Worm (Caenorhabditis elegans): ENCODE measurements around the gene sma-6.

Gene sma-6

ce11 chrII:6324086-6324485 is at the start of gene sma-6:
Gene sma-6 (plus strand): TSS chrII:6324484.
- TF ChIP-seq ceh-9 (tag; optimal IDR thresholded peaks at IDR 0.05) (no peak), tbx-2 (tag; optimal IDR thresholded peaks at IDR 0.05) (no peak), eyg-1 (tag; optimal IDR thresholded peaks at IDR 0.05) (no peak), gmeb-2 (tag; optimal IDR thresholded peaks at IDR 0.05) (no peak), sox-4 (tag; optimal IDR thresholded peaks at IDR 0.05) (no peak), odd-2 (tag; optimal IDR thresholded peaks at IDR 0.05) (no peak), madf-2 (tag; optimal IDR thresholded peaks at IDR 0.05) (no peak), unc-3 (GFP tag; conservative IDR thresholded peaks at IDR 0.05) (no peak), unc-3 (tag; optimal IDR thresholded peaks at IDR 0.05) (no peak), ets-4 (tag; optimal IDR thresholded peaks at IDR 0.05) (no peak)

ce11 chrII:6281002-6281401 is 43.3 kb upstream of the sma-6 start, which contains the start of gene scly-1:
Gene scly-1 (minus strand): TSS chrII:6281102.
- TF ChIP-seq sdc-2 (tag; optimal IDR thresholded peaks at IDR 0.05) (no peak), hlh-15 (tag; optimal IDR thresholded peaks at IDR 0.05) (no peak), pat-9 (tag; optimal IDR thresholded peaks at IDR 0.05) (no peak), pax-1 (tag; optimal IDR thresholded peaks at IDR 0.05) (no peak), F13H6.1 (tag; optimal IDR thresholded peaks at IDR 0.05) (no peak), ahr-1 (tag; optimal IDR thresholded peaks at IDR 0.05) (no peak), fax-1 (tag; optimal IDR thresholded peaks at IDR 0.05) (no peak), hlh-8 (tag; optimal IDR thresholded peaks at IDR 0.05) (no peak), ceh-34 (tag; optimal IDR thresholded peaks at IDR 0.05) (no peak), fkh-6 (tag; optimal IDR thresholded peaks at IDR 0.05) (no peak), T23F11.4 (GFP tag; optimal IDR thresholded peaks at IDR 0.05) (no peak), fkh-10 (GFP tag; optimal IDR thresholded peaks at IDR 0.05) (no peak), ceh-30 (tag; optimal IDR thresholded peaks at IDR 0.05) (no peak), syd-9 (tag; optimal IDR thresholded peaks at IDR 0.05) (no peak), ref-2 (tag; optimal IDR thresholded peaks at IDR 0.05) (no peak), C38D4.7 (GFP tag; optimal IDR thresholded peaks at IDR 0.05) (no peak), elt-4 (tag; optimal IDR thresholded peaks at IDR 0.05) (no peak), ceh-18 (tag; optimal IDR thresholded peaks at IDR 0.05) (no peak), odd-2 (tag; optimal IDR thresholded peaks at IDR 0.05) (no peak)

- no peak for TF ChIP-seq pqm-1 (tag; optimal IDR thresholded peaks at IDR 0.05)
- TF ChIP-seq ahr-1 (tag; optimal IDR thresholded peaks at IDR 0.05), result no peak
- TF ChIP-seq F13H6.1 (tag; optimal IDR thresholded peaks at IDR 0.05), result no peak
- no peak for TF ChIP-seq Y22D7AL.16 (tag; optimal IDR thresholded peaks at IDR 0.05)
- TF ChIP-seq nhr-11 (tag; optimal IDR thresholded peaks at IDR 0.05), result no peak
- TF ChIP-seq che-1 (tag; optimal IDR thresholded peaks at IDR 0.05), result no peak
- no peak for TF ChIP-seq fkh-10 (GFP tag; optimal IDR thresholded peaks at IDR 0.05)
- no peak for TF ChIP-seq syd-9 (tag; optimal IDR thresholded peaks at IDR 0.05)
- no peak for TF ChIP-seq pax-1 (tag; optimal IDR thresholded peaks at IDR 0.05)
- no peak for TF ChIP-seq hlh-30 (tag; optimal IDR thresholded peaks at IDR 0.05; ENCODE audit: insufficient read depth)
- no peak for TF ChIP-seq ceh-48 (tag; optimal IDR thresholded peaks at IDR 0.05)
- TF ChIP-seq ceh-14 (tag; optimal IDR thresholded peaks at IDR 0.05), result no peak
- TF ChIP-seq dmd-4 (tag; optimal IDR thresholded peaks at IDR 0.05; ENCODE audit: borderline replicate concordance), result no peak
Observed at ce11 chrII:6281903-6282302, 42.4 kb upstream of the sma-6 start.

ce11 chrII:6283074-6283473 is 41.2 kb upstream of the sma-6 start, which contains the start of gene F13H8.1:
Gene F13H8.1 (plus strand): TSS chrII:6283384.
- no peak for TF ChIP-seq dve-1 (tag; optimal IDR thresholded peaks at IDR 0.05)
- no peak for TF ChIP-seq fkh-6 (tag; optimal IDR thresholded peaks at IDR 0.05)
- no peak for TF ChIP-seq ztf-16 (tag; optimal IDR thresholded peaks at IDR 0.05)
- no peak for TF ChIP-seq ceh-9 (tag; optimal IDR thresholded peaks at IDR 0.05)
- TF ChIP-seq ahr-1 (tag; optimal IDR thresholded peaks at IDR 0.05), result no peak
- TF ChIP-seq hlh-8 (tag; optimal IDR thresholded peaks at IDR 0.05), result no peak
- TF ChIP-seq hlh-15 (tag; optimal IDR thresholded peaks at IDR 0.05), result no peak

Data from whole organism, late embryonic.